Worm (Caenorhabditis elegans): ENCODE data around the gene T16G1.9.

DNA sequence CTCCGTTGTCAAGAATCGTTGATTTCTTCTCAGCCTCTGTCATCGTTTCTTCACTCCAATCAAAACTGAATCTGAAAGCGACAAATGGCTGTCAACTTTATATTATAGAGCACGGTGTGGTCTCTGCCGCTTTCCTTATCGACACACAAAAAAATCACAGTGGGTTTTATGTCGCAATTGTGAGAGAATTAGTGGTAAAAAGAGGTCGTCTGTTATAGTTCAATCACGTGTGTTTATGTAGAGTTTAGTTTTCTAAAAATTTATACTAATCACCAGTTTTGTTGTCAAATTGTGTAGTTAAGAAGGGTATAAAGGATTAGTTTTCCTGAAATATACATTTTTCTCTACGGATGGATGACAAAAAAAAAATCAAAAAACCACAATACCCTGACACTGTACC lies 15.7 kb downstream of the T16G1.9 start, which contains the start of gene T16G1.7:
- no peak for TF ChIP-seq nhr-237 (tag; optimal IDR thresholded peaks at IDR 0.05)
- TF ChIP-seq snpc-4 (tag; optimal IDR thresholded peaks at IDR 0.05): no peak
- TF ChIP-seq skn-1 (tag; optimal IDR thresholded peaks at IDR 0.05): no peak
- no peak for TF ChIP-seq ceh-82 (tag; optimal IDR thresholded peaks at IDR 0.05)
- no peak for TF ChIP-seq zag-1 (tag; optimal IDR thresholded peaks at IDR 0.05)
- TF ChIP-seq sma-9 (GFP tag; optimal IDR thresholded peaks at IDR 0.05): peak; percentile 72
- no peak for TF ChIP-seq sma-9 (tag; optimal IDR thresholded peaks at IDR 0.05)
- TF ChIP-seq fos-1 (tag; optimal IDR thresholded peaks at IDR 0.05): peak; percentile 67
- no peak for TF ChIP-seq unc-39 (tag; optimal IDR thresholded peaks at IDR 0.05)
